Fruit fly (Drosophila melanogaster) whole organism, embryonic: ENCODE measurements around the gene CG33796.

Source experiments
- Ada2b ChIP-seq: fragments of 200-800 bp; sonication (Bioruptor generic); IDR thresholded peaks from 2 replicates; pipeline ENCODE4 v1.3.6; 2022; ENCODE audit warnings: missing biosample characterization, missing genetic modification characterization
- CG10431 ChIP-seq: fragments of 200-800 bp; sonication (Bioruptor generic); optimal IDR thresholded peaks from 3 replicates; lab custom pipeline; 2018; ENCODE audit warnings: missing biosample characterization, mild to moderate bottlenecking, missing genetic modification characterization
- CG12236 ChIP-seq: fragments of 200-800 bp; sonication (Bioruptor generic); optimal IDR thresholded peaks from 2 replicates; lab custom pipeline; 2016; ENCODE audit warnings: missing biosample characterization, missing genetic modification characterization
- CG12744 ChIP-seq: fragments of 200-800 bp; sonication (Bioruptor generic); optimal IDR thresholded peaks from 2 replicates; lab custom pipeline; 2016; ENCODE audit warnings: missing biosample characterization, missing genetic modification characterization
- CG12769 ChIP-seq: fragments of 200-800 bp; sonication (Bioruptor generic); optimal IDR thresholded peaks from 2 replicates; lab custom pipeline; 2019; ENCODE audit warnings: missing biosample characterization, mild to moderate bottlenecking, missing genetic modification characterization, moderate library complexity
- CG13624 ChIP-seq: fragments of 200-800 bp; sonication (Bioruptor generic); optimal IDR thresholded peaks from 2 replicates; lab custom pipeline; 2016; ENCODE audit warnings: missing biosample characterization, missing genetic modification characterization
- CG17359 ChIP-seq: fragments of 200-800 bp; sonication (Bioruptor generic); optimal IDR thresholded peaks from 3 replicates; lab custom pipeline; 2018; ENCODE audit warnings: missing biosample characterization, mild to moderate bottlenecking, missing genetic modification characterization, moderate library complexity
- CG18599 ChIP-seq: fragments of 200-800 bp; sonication (Bioruptor generic); optimal IDR thresholded peaks from 3 replicates; lab custom pipeline; 2017; ENCODE audit warnings: missing biosample characterization, missing genetic modification characterization, mild to moderate bottlenecking, moderate library complexity, missing genetic modification reagents
- CG2199 ChIP-seq: fragments of 200-800 bp; sonication (Bioruptor generic); IDR thresholded peaks from 3 replicates; pipeline ENCODE4 v1.3.6; 2022; ENCODE audit warnings: missing biosample characterization, missing genetic modification characterization
- CG30403 ChIP-seq: fragments of 200-800 bp; sonication (Bioruptor generic); optimal IDR thresholded peaks from 3 replicates; lab custom pipeline; 2016; ENCODE audit warnings: missing biosample characterization, missing genetic modification characterization
- CG3163 ChIP-seq: fragments of 200-800 bp; sonication (Bioruptor generic); optimal IDR thresholded peaks from 3 replicates; lab custom pipeline; 2016; ENCODE audit warnings: missing biosample characterization, missing genetic modification characterization
- CG43689 ChIP-seq: fragments of 200-800 bp; sonication (Bioruptor generic); IDR thresholded peaks from 2 replicates; pipeline ENCODE4 v1.3.6; 2022; ENCODE audit warnings: missing biosample characterization, missing genetic modification characterization
- CG4404 ChIP-seq: fragments of 200-800 bp; sonication (Bioruptor generic); IDR thresholded peaks from 2 replicates; pipeline ENCODE4 v1.3.6; 2022; ENCODE audit warnings: missing biosample characterization, missing genetic modification characterization
- CG7786 ChIP-seq: fragments of 200-800 bp; sonication (Bioruptor generic); optimal IDR thresholded peaks from 2 replicates; lab custom pipeline; 2016; ENCODE audit warnings: missing biosample characterization, missing genetic modification characterization
- CG8478 ChIP-seq: fragments of >200 bp; optimal IDR thresholded peaks from 2 replicates; lab custom pipeline; 2018
- CG8944 ChIP-seq: fragments of 200-800 bp; sonication (Bioruptor generic); optimal IDR thresholded peaks from 3 replicates; lab custom pipeline; 2016; ENCODE audit warnings: missing biosample characterization, missing genetic modification characterization
- CG9876 ChIP-seq: fragments of 200-800 bp; sonication (Bioruptor generic); optimal IDR thresholded peaks from 2 replicates; lab custom pipeline; 2016; ENCODE audit warnings: missing biosample characterization, missing genetic modification characterization
- CG9932 ChIP-seq: fragments of 200-800 bp; sonication (Bioruptor generic); IDR thresholded peaks from 2 replicates; pipeline ENCODE4 v1.3.6; 2022; ENCODE audit warnings: missing biosample characterization, missing genetic modification characterization
- Fer2 ChIP-seq: fragments of 200-800 bp; sonication (Bioruptor generic); optimal IDR thresholded peaks from 2 replicates; lab custom pipeline; 2018; ENCODE audit warnings: missing biosample characterization, mild to moderate bottlenecking, missing genetic modification characterization, moderate library complexity
- HLH4C ChIP-seq: fragments of 200-800 bp; sonication (Bioruptor generic); IDR thresholded peaks from 3 replicates; pipeline ENCODE4 v1.3.6; 2022; ENCODE audit warnings: missing biosample characterization, missing genetic modification characterization; ENCODE audit not compliant: partially characterized antibody
- HLH54F ChIP-seq: fragments of 200-800 bp; sonication (Bioruptor generic); optimal IDR thresholded peaks from 3 replicates; lab custom pipeline; 2016; ENCODE audit warnings: missing biosample characterization, missing genetic modification characterization
- Hand ChIP-seq: fragments of 200-800 bp; sonication (Bioruptor generic); optimal IDR thresholded peaks from 2 replicates; lab custom pipeline; 2017; ENCODE audit warnings: mild to moderate bottlenecking, missing biosample characterization, missing genetic modification reagents, missing genetic modification characterization
- MESR4 ChIP-seq: fragments of 200-800 bp; sonication (Bioruptor generic); optimal IDR thresholded peaks from 2 replicates; lab custom pipeline; 2018; ENCODE audit warnings: missing biosample characterization, mild to moderate bottlenecking, missing genetic modification characterization, moderate library complexity
- Oli ChIP-seq: fragments of 200-800 bp; sonication (Bioruptor generic); optimal IDR thresholded peaks from 2 replicates; lab custom pipeline; 2018; ENCODE audit warnings: missing biosample characterization, mild to moderate bottlenecking, missing genetic modification characterization, moderate library complexity
- Opbp ChIP-seq: fragments of 200-800 bp; sonication (Bioruptor generic); IDR thresholded peaks from 3 replicates; pipeline ENCODE4 v1.3.6; 2022; ENCODE audit warnings: missing biosample characterization, missing genetic modification characterization; ENCODE audit not compliant: partially characterized antibody
- TFAM ChIP-seq: fragments of 200-800 bp; sonication (Bioruptor generic); optimal IDR thresholded peaks from 2 replicates; lab custom pipeline; 2017; ENCODE audit warnings: missing biosample characterization, missing genetic modification characterization, inconsistent platforms
- Usf ChIP-seq: fragments of 200-800 bp; sonication (Bioruptor generic); optimal IDR thresholded peaks from 2 replicates; lab custom pipeline; 2017; ENCODE audit warnings: missing genotype, missing biosample characterization, missing genetic modification characterization
- al ChIP-seq: fragments of 200-800 bp; sonication (Bioruptor generic); IDR thresholded peaks from 2 replicates; pipeline ENCODE4 v1.3.6; 2022; ENCODE audit warnings: missing biosample characterization, missing genetic modification characterization
- ap ChIP-seq: fragments of 200-800 bp; sonication (Bioruptor generic); IDR thresholded peaks from 2 replicates; pipeline ENCODE4 v1.3.6; 2022; ENCODE audit warnings: missing biosample characterization, missing genetic modification characterization
- cad ChIP-seq: fragments of >200 bp; optimal IDR thresholded peaks from 2 replicates; lab custom pipeline; 2017; ENCODE audit warnings: missing biosample characterization, missing genetic modification characterization
- dati ChIP-seq: fragments of 200-800 bp; sonication (Bioruptor generic); IDR thresholded peaks from 2 replicates; pipeline ENCODE4 v1.3.6; 2022; ENCODE audit warnings: missing biosample characterization, missing genetic modification characterization
- dmrt99B ChIP-seq: fragments of 200-800 bp; sonication (Bioruptor generic); optimal IDR thresholded peaks from 2 replicates; lab custom pipeline; 2018; ENCODE audit warnings: missing biosample characterization, mild to moderate bottlenecking, missing genetic modification characterization, moderate library complexity
- dysf ChIP-seq: fragments of 200-800 bp; sonication (Bioruptor generic); IDR thresholded peaks from 3 replicates; pipeline ENCODE4 v1.3.6; 2022; ENCODE audit warnings: missing biosample characterization, missing genetic modification characterization
- eve ChIP-seq, 2 experiments: fragments of >200 bp; optimal IDR thresholded peaks; 2 replicates each; lab custom pipeline; 2017; ENCODE audit warnings: missing biosample characterization in 2 of 2, missing genetic modification characterization in 2 of 2
- fd3F ChIP-seq: fragments of 200-800 bp; sonication (Bioruptor generic); optimal IDR thresholded peaks from 2 replicates; lab custom pipeline; 2018; ENCODE audit warnings: missing biosample characterization, mild to moderate bottlenecking, missing genetic modification characterization, moderate library complexity
- fd64A ChIP-seq: fragments of 200-800 bp; sonication (Bioruptor generic); optimal IDR thresholded peaks from 3 replicates; lab custom pipeline; 2018; ENCODE audit warnings: missing biosample characterization, mild to moderate bottlenecking, missing genetic modification characterization
- gcm2 ChIP-seq: fragments of 200-800 bp; sonication (Bioruptor generic); optimal IDR thresholded peaks from 2 replicates; lab custom pipeline; 2016; ENCODE audit warnings: missing biosample characterization, missing genetic modification characterization
- gem ChIP-seq: fragments of 200-800 bp; sonication (Bioruptor generic); optimal IDR thresholded peaks from 2 replicates; lab custom pipeline; 2019; ENCODE audit warnings: missing biosample characterization, mild to moderate bottlenecking, missing genetic modification characterization, moderate library complexity
- gro ChIP-seq: fragments of 200-800 bp; sonication (Bioruptor generic); optimal IDR thresholded peaks from 2 replicates; lab custom pipeline; 2016; ENCODE audit warnings: missing biosample characterization, missing genetic modification characterization
- insv ChIP-seq, 2 experiments: fragments of 200-800 bp; sonication (Bioruptor generic); optimal IDR thresholded peaks; 3 replicates each; lab custom pipeline; 2016 to 2018; ENCODE audit warnings: missing biosample characterization in 2 of 2, missing genetic modification characterization in 2 of 2
- jing ChIP-seq: fragments of 200-800 bp; sonication (Bioruptor generic); optimal IDR thresholded peaks from 2 replicates; lab custom pipeline; 2018; ENCODE audit warnings: missing biosample characterization, mild to moderate bottlenecking, missing genetic modification characterization
- kah ChIP-seq: fragments of 200-800 bp; sonication (Bioruptor generic); optimal IDR thresholded peaks from 2 replicates; lab custom pipeline; 2018; ENCODE audit warnings: missing biosample characterization, mild to moderate bottlenecking, missing genetic modification characterization
- nau ChIP-seq: fragments of 200-800 bp; sonication (Bioruptor generic); optimal IDR thresholded peaks from 3 replicates; lab custom pipeline; 2017; ENCODE audit warnings: missing biosample characterization, mild to moderate bottlenecking, missing genetic modification characterization, missing genetic modification reagents
- nerfin-2 ChIP-seq: fragments of 200-800 bp; sonication (Bioruptor generic); IDR thresholded peaks from 2 replicates; pipeline ENCODE4 v1.3.6; 2022; ENCODE audit warnings: missing biosample characterization, missing genetic modification characterization; ENCODE audit not compliant: partially characterized antibody
- scrt ChIP-seq: fragments of 200-800 bp; sonication (Bioruptor generic); optimal IDR thresholded peaks from 2 replicates; lab custom pipeline; 2018; ENCODE audit warnings: missing biosample characterization, mild to moderate bottlenecking, missing genetic modification characterization, moderate library complexity
- sd ChIP-seq: fragments of 200-800 bp; sonication (Bioruptor generic); optimal IDR thresholded peaks from 3 replicates; lab custom pipeline; 2018; ENCODE audit warnings: missing biosample characterization, mild to moderate bottlenecking, missing genetic modification characterization, moderate library complexity
- sob ChIP-seq: fragments of 200-800 bp; sonication (Bioruptor generic); IDR thresholded peaks from 2 replicates; pipeline ENCODE4 v1.3.6; 2022; ENCODE audit warnings: missing biosample characterization, missing genetic modification characterization
- sug ChIP-seq: fragments of 200-800 bp; optimal IDR thresholded peaks from 2 replicates; lab custom pipeline; 2019; ENCODE audit warnings: missing biosample characterization, mild to moderate bottlenecking, missing genetic modification characterization, moderate library complexity
- unc-4 ChIP-seq: fragments of 200-800 bp; sonication (Bioruptor generic); IDR thresholded peaks from 2 replicates; pipeline ENCODE4 v1.3.6; 2022; ENCODE audit warnings: missing biosample characterization, missing genetic modification characterization; ENCODE audit not compliant: partially characterized antibody
- usp ChIP-seq: fragments of >200 bp; optimal IDR thresholded peaks from 2 replicates; lab custom pipeline; 2017; ENCODE audit warnings: missing biosample characterization, missing genetic modification characterization

Gene CG33796

dm6 chr3L:16165356-16166168, 4.3 kb downstream of the CG33796 start (continued):
- TF ChIP-seq Hand (GFP tag; lab: Kevin White, UChicago) (no peak), insv (GFP tag; optimal IDR thresholded peaks at IDR 0.05; lab: Kevin White, UChicago) (no peak), kah (GFP tag; lab: Kevin White, UChicago) (no peak), gro (GFP tag; lab: Kevin White, UChicago) (peak; percentile 33), CG12769 (peak; percentile 29), CG9876 (GFP tag; lab: Kevin White, UChicago) (no peak), CG43689 (GFP tag; lab: Robert Waterston, UW) (no peak), CG30403 (GFP tag; lab: Kevin White, UChicago) (peak; percentile 66), CG10431 (no peak), CG12236 (GFP tag; lab: Kevin White, UChicago) (peak; percentile 1), usp (GFP tag; lab: Kevin White, UChicago) (no peak), Oli (tag; lab: Kevin White, UChicago) (peak; percentile 48), nerfin-2 (GFP tag; lab: Robert Waterston, UW) (no peak), CG9932 (peak; percentile 74), Fer2 (tag; lab: Kevin White, UChicago) (no peak), HLH4C (GFP tag; lab: Robert Waterston, UW) (no peak), CG7786 (GFP tag; lab: Kevin White, UChicago) (peak; percentile 71), eve (GFP tag; optimal IDR thresholded peaks at IDR 0.05; lab: Kevin White, UChicago) (peak in 1 of 2 experiments; percentile 2), sd (tag; lab: Kevin White, UChicago) (peak; percentile 40), dati (no peak), Usf (peak; percentile 65), scrt (GFP tag; lab: Kevin White, UChicago) (no peak), CG12744 (GFP tag; lab: Kevin White, UChicago) (peak; percentile 58), Ada2b (peak; percentile 38), ap (GFP tag; lab: Robert Waterston, UW) (no peak), HLH54F (GFP tag; lab: Kevin White, UChicago) (peak; percentile 68), cad (GFP tag; lab: Kevin White, UChicago) (no peak), nau (GFP tag; lab: Kevin White, UChicago) (no peak), dysf (GFP tag; lab: Robert Waterston, UW) (peak; percentile 68), gcm2 (GFP tag; lab: Kevin White, UChicago) (no peak), fd64A (GFP tag; lab: Kevin White, UChicago) (no peak), fd3F (peak; percentile 21), CG8478 (lab: Kevin White, UChicago) (no peak), CG13624 (GFP tag; lab: Kevin White, UChicago) (peak; percentile 60), MESR4 (GFP tag; lab: Kevin White, UChicago) (no peak), CG8944 (GFP tag; lab: Kevin White, UChicago) (peak; percentile 37), Opbp (GFP tag; lab: Robert Waterston, UW) (no peak), dmrt99B (tag; lab: Kevin White, UChicago) (peak; percentile 52), CG18599 (peak; percentile 9), jing (GFP tag; lab: Kevin White, UChicago) (peak; percentile 6), gem (tag; lab: Kevin White, UChicago) (peak; percentile 64), unc-4 (no peak), TFAM (GFP tag; lab: Kevin White, UChicago) (no peak), sob (GFP tag; lab: Robert Waterston, UW) (peak; percentile 39; the same call in 1 of the 2 replicates), CG4404 (peak; percentile 41; the same call in 1 of the 2 replicates), al (GFP tag; lab: Robert Waterston, UW) (peak; percentile 73), CG17359 (tag; lab: Kevin White, UChicago) (peak; percentile 31), CG3163 (GFP tag; lab: Kevin White, UChicago) (peak; percentile 3), CG2199 (GFP tag; lab: Robert Waterston, UW) (no peak), sug (tag; lab: Kevin White, UChicago) (no peak)
